Fruit fly (Drosophila melanogaster) whole organism, wandering third instar larva: Measurements from ENCODE around the gene Pcyt1.

Experiments used
- Abd-B ChIP-seq: fragments of >200 bp; optimal IDR thresholded peaks from 2 replicates; lab custom pipeline; 2017; ENCODE audit warnings: missing biosample characterization, missing genetic modification characterization
- CG32264 ChIP-seq: fragments of 200-800 bp; sonication (Bioruptor generic); optimal IDR thresholded peaks from 2 replicates; lab custom pipeline; 2016; ENCODE audit warnings: missing biosample characterization, missing genetic modification characterization
- CG9705 ChIP-seq: fragments of 200-800 bp; sonication (Bioruptor generic); optimal IDR thresholded peaks from 2 replicates; lab custom pipeline; 2018; ENCODE audit warnings: missing biosample characterization, mild to moderate bottlenecking, missing genetic modification characterization
- CrebA ChIP-seq: fragments of 200-800 bp; sonication (Bioruptor generic); optimal IDR thresholded peaks from 2 replicates; lab custom pipeline; 2016; ENCODE audit warnings: missing biosample characterization, mild to moderate bottlenecking, missing genetic modification characterization, borderline replicate concordance
- Dfd ChIP-seq: fragments of >200 bp; optimal IDR thresholded peaks from 2 replicates; lab custom pipeline; 2017; ENCODE audit warnings: missing biosample characterization, missing genetic modification characterization
- Dif ChIP-seq: fragments of 200-275, 200-300 bp; sonication (Bioruptor generic); optimal IDR thresholded peaks from 2 replicates; lab custom pipeline; 2018; ENCODE audit warnings: missing biosample characterization, missing genetic modification characterization; ENCODE audit not compliant: partially characterized antibody
- GATAd ChIP-seq: sonication (Bioruptor generic); optimal IDR thresholded peaks from 2 replicates; lab custom pipeline; 2016; ENCODE audit warnings: missing biosample characterization, missing genetic modification characterization
- HLH106 ChIP-seq: fragments of 200-800 bp; optimal IDR thresholded peaks from 3 replicates; lab custom pipeline; 2019; ENCODE audit warnings: missing biosample characterization, mild to moderate bottlenecking, missing genetic modification characterization, moderate library complexity
- Hnf4 ChIP-seq: fragments of 200-800 bp; sonication (Bioruptor generic); optimal IDR thresholded peaks from 2 replicates; lab custom pipeline; 2016; ENCODE audit warnings: missing biosample characterization, mild to moderate bottlenecking, missing genetic modification characterization
- Hr78 ChIP-seq: fragments of >200 bp; optimal IDR thresholded peaks from 2 replicates; lab custom pipeline; 2017; ENCODE audit warnings: missing biosample characterization, missing genetic modification characterization
- Hr83 ChIP-seq: fragments of 200-300 bp; sonication (Bioruptor generic); optimal IDR thresholded peaks from 2 replicates; lab custom pipeline; 2016; ENCODE audit warnings: missing biosample characterization, mild to moderate bottlenecking, missing genetic modification characterization, moderate library complexity; ENCODE audit not compliant: poor library complexity, severe bottlenecking
- Jra ChIP-seq: sonication (Bioruptor generic); optimal IDR thresholded peaks from 2 replicates; lab custom pipeline; 2016; ENCODE audit warnings: missing biosample characterization, missing genetic modification characterization
- Mio ChIP-seq: sonication (Bioruptor generic); optimal IDR thresholded peaks from 2 replicates; lab custom pipeline; 2016; ENCODE audit warnings: missing biosample characterization, missing genetic modification characterization
- Myc ChIP-seq: fragments of >200 bp; optimal IDR thresholded peaks from 2 replicates; lab custom pipeline; 2017
- N ChIP-seq: fragments of >200 bp; optimal IDR thresholded peaks from 2 replicates; lab custom pipeline; 2018; ENCODE audit warnings: missing biosample characterization, missing external identifiers, missing genetic modification characterization
- OdsH ChIP-seq: fragments of 200-800 bp; sonication (Bioruptor generic); optimal IDR thresholded peaks from 2 replicates; lab custom pipeline; 2016; ENCODE audit warnings: missing biosample characterization, mild to moderate bottlenecking, missing genetic modification characterization
- Rel ChIP-seq, 2 experiments: fragments of 200-800 bp; sonication (Bioruptor generic) in 1 of 2; optimal IDR thresholded peaks; 2 replicates in 1 of 2; 3 replicates in 1 of 2; lab custom pipeline; 2016 to 2019; ENCODE audit warnings: mild to moderate bottlenecking in 2 of 2, missing biosample characterization in 2 of 2, missing genetic modification characterization in 2 of 2, moderate library complexity in 1 of 2
- Sp1 ChIP-seq: fragments of 200-800 bp; sonication (Bioruptor generic); optimal IDR thresholded peaks from 3 replicates; lab custom pipeline; 2019; ENCODE audit warnings: missing biosample characterization, mild to moderate bottlenecking, missing genetic modification characterization, moderate library complexity
- Vsx2 ChIP-seq: fragments of 200-300, 225-300 bp; sonication (Bioruptor generic); optimal IDR thresholded peaks from 2 replicates; lab custom pipeline; 2018; ENCODE audit warnings: missing biosample characterization, missing genetic modification characterization; ENCODE audit not compliant: partially characterized antibody
- br ChIP-seq: fragments of 200-800 bp; sonication (Bioruptor generic); optimal IDR thresholded peaks from 2 replicates; lab custom pipeline; 2016; ENCODE audit warnings: missing biosample characterization, missing genetic modification characterization
- brk ChIP-seq: fragments of 200-800 bp; sonication (Bioruptor generic); optimal IDR thresholded peaks from 2 replicates; lab custom pipeline; 2016; ENCODE audit warnings: missing biosample characterization, mild to moderate bottlenecking, missing genetic modification characterization
- dl ChIP-seq, 2 experiments: fragments of 175-275, 200-275 bp in 1 of 2; fragments of 200-275 bp in 1 of 2; sonication (Bioruptor generic); optimal IDR thresholded peaks; lab custom pipeline; 2018; ENCODE audit warnings: mild to moderate bottlenecking in 2 of 2, missing biosample characterization in 2 of 2, missing genetic modification characterization in 2 of 2, moderate library complexity in 2 of 2; ENCODE audit not compliant: partially characterized antibody in 2 of 2, insufficient read depth in 1 of 2
- dmrt93B ChIP-seq: fragments of 200-800 bp; sonication (Bioruptor generic); optimal IDR thresholded peaks from 2 replicates; lab custom pipeline; 2018; ENCODE audit warnings: missing biosample characterization, mild to moderate bottlenecking, missing genetic modification characterization
- dsf ChIP-seq: sonication (Bioruptor generic); optimal IDR thresholded peaks from 2 replicates; lab custom pipeline; 2016; ENCODE audit warnings: missing biosample characterization, missing genetic modification characterization, borderline replicate concordance
- ey ChIP-seq: fragments of 200-800 bp; sonication (Bioruptor generic); optimal IDR thresholded peaks from 2 replicates; lab custom pipeline; 2016; ENCODE audit warnings: missing biosample characterization, missing genetic modification characterization
- foxo ChIP-seq, 2 experiments: fragments of 200-800 bp; sonication (Bioruptor generic); optimal IDR thresholded peaks; 2 replicates in 1 of 2; 3 replicates in 1 of 2; lab custom pipeline; 2016 to 2017; ENCODE audit warnings: missing biosample characterization in 2 of 2, missing genetic modification characterization in 2 of 2
- fru ChIP-seq: fragments of 200-800 bp; sonication (Bioruptor generic); optimal IDR thresholded peaks from 3 replicates; lab custom pipeline; 2016; ENCODE audit warnings: missing biosample characterization, mild to moderate bottlenecking, missing genetic modification characterization
- h ChIP-seq: fragments of 200-800 bp; sonication (Bioruptor generic); optimal IDR thresholded peaks from 3 replicates; lab custom pipeline; 2016; ENCODE audit warnings: missing biosample characterization, mild to moderate bottlenecking, missing genetic modification characterization
- jim ChIP-seq: fragments of 175-275, 200-325 bp; sonication (Bioruptor generic); optimal IDR thresholded peaks from 2 replicates; lab custom pipeline; 2016; ENCODE audit warnings: missing biosample characterization, mild to moderate bottlenecking, missing genetic modification characterization
- lola ChIP-seq: fragments of >200 bp; optimal IDR thresholded peaks from 2 replicates; lab custom pipeline; 2017; ENCODE audit warnings: missing biosample characterization, missing genetic modification characterization
- pan ChIP-seq: fragments of >200 bp; optimal IDR thresholded peaks from 2 replicates; lab custom pipeline; 2017
- psq ChIP-seq: fragments of 200-800 bp; sonication (Bioruptor generic); optimal IDR thresholded peaks from 3 replicates; lab custom pipeline; 2017; ENCODE audit warnings: missing biosample characterization, mild to moderate bottlenecking, missing genetic modification characterization, moderate library complexity
- rgr ChIP-seq: fragments of 200-800 bp; sonication (Bioruptor generic); optimal IDR thresholded peaks from 3 replicates; lab custom pipeline; 2016; ENCODE audit warnings: missing biosample characterization, mild to moderate bottlenecking, missing genetic modification characterization
- sage ChIP-seq: fragments of 200-800 bp; sonication (Bioruptor generic); optimal IDR thresholded peaks from 2 replicates; lab custom pipeline; 2016; ENCODE audit warnings: missing biosample characterization, mild to moderate bottlenecking, missing genetic modification characterization
- sv ChIP-seq: fragments of 200-800 bp; sonication (Bioruptor generic); optimal IDR thresholded peaks from 3 replicates; lab custom pipeline; 2016; ENCODE audit warnings: missing biosample characterization, missing genetic modification characterization
- tai ChIP-seq: sonication (Bioruptor generic); optimal IDR thresholded peaks from 2 replicates; lab custom pipeline; 2016; ENCODE audit warnings: missing biosample characterization, missing genetic modification characterization
- usp ChIP-seq: fragments of >200 bp; optimal IDR thresholded peaks from 2 replicates; lab custom pipeline; 2017; ENCODE audit warnings: missing biosample characterization, missing genetic modification characterization
- woc ChIP-seq: sonication (Bioruptor generic); optimal IDR thresholded peaks from 2 replicates; lab custom pipeline; 2016; ENCODE audit warnings: missing biosample characterization, mild to moderate bottlenecking, missing genetic modification characterization

The Pcyt1 gene

dm6 chr3L:1587140-1587849 lies 41.4 kb downstream of the Pcyt1 start:
- peak; percentile 60 for TF ChIP-seq Sp1
- TF ChIP-seq CG32264 (GFP tag; lab: Kevin White, UChicago) = no peak
- peak; percentile 66 for TF ChIP-seq br (GFP tag; lab: Kevin White, UChicago)
- no peak for TF ChIP-seq Abd-B (GFP tag; lab: Kevin White, UChicago)
- TF ChIP-seq Jra (GFP tag; lab: Kevin White, UChicago) = no peak
- TF ChIP-seq CG9705 (GFP tag; lab: Kevin White, UChicago) = peak; percentile 45
- no peak for TF ChIP-seq sage (GFP tag; lab: Kevin White, UChicago)
- TF ChIP-seq CrebA (GFP tag; lab: Kevin White, UChicago) = no peak
- TF ChIP-seq Hnf4 (GFP tag; lab: Kevin White, UChicago) = peak; percentile 59
- peak; percentile 74 for TF ChIP-seq sv
- TF ChIP-seq foxo (GFP tag; optimal IDR thresholded peaks at IDR 0.05; lab: Kevin White, UChicago) = peak in 1 of 2 experiments; percentile 80
- no peak for TF ChIP-seq Dif (GFP tag; lab: Kevin White, UChicago)
- TF ChIP-seq Vsx2 = no peak
- TF ChIP-seq jim (GFP tag; lab: Kevin White, UChicago) = no peak
- peak; percentile 69 for TF ChIP-seq HLH106 (tag; lab: Kevin White, UChicago)
- no peak for TF ChIP-seq GATAd (GFP tag; lab: Kevin White, UChicago)
- TF ChIP-seq woc (GFP tag; lab: Kevin White, UChicago) = peak; percentile 14
- no peak for TF ChIP-seq Dfd (GFP tag; lab: Kevin White, UChicago)
- TF ChIP-seq Rel (GFP tag; optimal IDR thresholded peaks at IDR 0.05; lab: Kevin White, UChicago) = no peak
- TF ChIP-seq Rel (tag; optimal IDR thresholded peaks at IDR 0.05; lab: Kevin White, UChicago) = no peak
- TF ChIP-seq Hr83 (GFP tag; lab: Kevin White, UChicago) = no peak
- peak; percentile 70 for TF ChIP-seq ey (GFP tag; lab: Kevin White, UChicago)
- peak; percentile 43 for TF ChIP-seq psq (GFP tag; lab: Kevin White, UChicago)
- peak; percentile 69 for TF ChIP-seq rgr (GFP tag; lab: Kevin White, UChicago)
- no peak for TF ChIP-seq Myc (lab: Kevin White, UChicago)
- TF ChIP-seq dl (GFP tag; optimal IDR thresholded peaks at IDR 0.05; lab: Kevin White, UChicago; ENCODE audit: insufficient read depth in 1 of 2, partially characterized antibody in 2 of 2) = no peak
- no peak for TF ChIP-seq Mio (GFP tag; lab: Kevin White, UChicago)
- TF ChIP-seq dmrt93B (GFP tag; lab: Kevin White, UChicago) = peak; percentile 46
- no peak for TF ChIP-seq pan (lab: Kevin White, UChicago)
- TF ChIP-seq fru (GFP tag; lab: Kevin White, UChicago) = peak; percentile 67
- TF ChIP-seq N = no peak
- TF ChIP-seq OdsH (GFP tag; lab: Kevin White, UChicago) = peak; percentile 65
- peak; percentile 75 for TF ChIP-seq h (GFP tag; lab: Kevin White, UChicago)
- no peak for TF ChIP-seq Hr78 (GFP tag; lab: Kevin White, UChicago)
- TF ChIP-seq tai (GFP tag; lab: Kevin White, UChicago) = no peak
- TF ChIP-seq usp (GFP tag; lab: Kevin White, UChicago) = no peak
- no peak for TF ChIP-seq brk (GFP tag; lab: Kevin White, UChicago)
- TF ChIP-seq dsf (GFP tag; lab: Kevin White, UChicago) = no peak
- TF ChIP-seq lola (GFP tag; lab: Kevin White, UChicago) = no peak

dm6 chr3L:1590194-1590593 lies 44.3 kb downstream of the Pcyt1 start:
- no peak for TF ChIP-seq fru (GFP tag; lab: Kevin White, UChicago)
- TF ChIP-seq Dif (GFP tag; lab: Kevin White, UChicago) = no peak
- no peak for TF ChIP-seq CG32264 (GFP tag; lab: Kevin White, UChicago)
- no peak for TF ChIP-seq sv
- TF ChIP-seq dmrt93B (GFP tag; lab: Kevin White, UChicago) = no peak
- no peak for TF ChIP-seq lola (GFP tag; lab: Kevin White, UChicago)
- TF ChIP-seq foxo (GFP tag; optimal IDR thresholded peaks at IDR 0.05; lab: Kevin White, UChicago) = no peak
- TF ChIP-seq Jra (GFP tag; lab: Kevin White, UChicago) = no peak
